Fruit fly (Drosophila melanogaster): ENCODE data around the gene CYLD.

Gene CYLD

dm6 chr2L:10306518-10307260 is 7.0 kb upstream of the CYLD start, which contains the start of the genes CG5390 and CG4968 (continued):
- no peak for TF ChIP-seq Gsc (GFP tag; IDR thresholded peaks at IDR 0.05)
- TF ChIP-seq slou (GFP tag; optimal IDR thresholded peaks at IDR 0.05), result peak; percentile 55
- no peak for TF ChIP-seq sima (GFP tag; optimal IDR thresholded peaks at IDR 0.05)
- no peak for TF ChIP-seq Dek (tag; optimal IDR thresholded peaks at IDR 0.05)
- TF ChIP-seq CG2199 (GFP tag; IDR thresholded peaks at IDR 0.05), result no peak
- TF ChIP-seq HmgD (GFP tag; optimal IDR thresholded peaks at IDR 0.05), result no peak
- TF ChIP-seq D19A (tag; optimal IDR thresholded peaks at IDR 0.05), result no peak
- no peak for TF ChIP-seq tx (GFP tag; optimal IDR thresholded peaks at IDR 0.05)
- TF ChIP-seq Aef1 (GFP tag; IDR thresholded peaks at IDR 0.05), result peak; percentile 38; the same call in 1 of the 3 replicates
- TF ChIP-seq ranshi (GFP tag; IDR thresholded peaks at IDR 0.05), result peak; percentile 47; the same call in 1 of the 2 replicates
- no peak for TF ChIP-seq jigr1 (GFP tag; IDR thresholded peaks at IDR 0.05)
- TF ChIP-seq dpn (GFP tag; optimal IDR thresholded peaks at IDR 0.05), result peak; percentile 44 to 69
- no peak for TF ChIP-seq CG4360 (GFP tag; IDR thresholded peaks at IDR 0.05)
- TF ChIP-seq CG3163 (GFP tag; optimal IDR thresholded peaks at IDR 0.05), result no peak
- TF ChIP-seq CG13287 (GFP tag; IDR thresholded peaks at IDR 0.05; ENCODE audit: partially characterized antibody), result peak; percentile 73
- TF ChIP-seq Taf1 (GFP tag; IDR thresholded peaks at IDR 0.05), result 0 out of 2 replicates have a peak, but pooled peaks have one; percentile 14
- 0 out of 3 replicates have a peak, but pooled peaks have one; percentile 54 for TF ChIP-seq ken (GFP tag; IDR thresholded peaks at IDR 0.05)
- TF ChIP-seq CG5180 (GFP tag; optimal IDR thresholded peaks at IDR 0.05), result no peak
- TF ChIP-seq trh (GFP tag; optimal IDR thresholded peaks at IDR 0.05), result no peak
- TF ChIP-seq Nf-YC (tag; optimal IDR thresholded peaks at IDR 0.05), result peak; percentile 78
- peak; percentile 24 for TF ChIP-seq Side (GFP tag; optimal IDR thresholded peaks at IDR 0.05)
- no peak for TF ChIP-seq CG3838 (GFP tag; optimal IDR thresholded peaks at IDR 0.05)
- peak; percentile 62 for TF ChIP-seq fd3F (GFP tag; optimal IDR thresholded peaks at IDR 0.05)
- TF ChIP-seq cg (GFP tag; optimal IDR thresholded peaks at IDR 0.05), result peak; percentile 88
- peak; percentile 57 for TF ChIP-seq CG17568 (GFP tag; optimal IDR thresholded peaks at IDR 0.05)
- no peak for TF ChIP-seq jumu (GFP tag; optimal IDR thresholded peaks at IDR 0.05)
- no peak for TF ChIP-seq grn (GFP tag; optimal IDR thresholded peaks at IDR 0.05)
- peak in 1 of 2 experiments; percentile 20 for TF ChIP-seq Hr78 (GFP tag; optimal IDR thresholded peaks at IDR 0.05)
- TF ChIP-seq Dp (GFP tag; optimal IDR thresholded peaks at IDR 0.05), result peak; percentile 58
- peak; percentile 44; the same call in 1 of the 4 replicates for TF ChIP-seq Dll (GFP tag; IDR thresholded peaks at IDR 0.05; ENCODE audit: partially characterized antibody)
- TF ChIP-seq CG33213 (GFP tag; optimal IDR thresholded peaks at IDR 0.05), result peak; percentile 22
- no peak for TF ChIP-seq eyg (GFP tag; optimal IDR thresholded peaks at IDR 0.05)
- TF ChIP-seq lab (GFP tag; optimal IDR thresholded peaks at IDR 0.05), result no peak
- peak; percentile 70 for TF ChIP-seq CG10543 (GFP tag; optimal IDR thresholded peaks at IDR 0.05)
- no peak for TF ChIP-seq insv (GFP tag; optimal IDR thresholded peaks at IDR 0.05)
- no peak for TF ChIP-seq CG17912 (GFP tag; optimal IDR thresholded peaks at IDR 0.05)
- TF ChIP-seq zfh1 (GFP tag; IDR thresholded peaks at IDR 0.05), result 0 out of 3 replicates have a peak, but pooled peaks have one; percentile 48
- TF ChIP-seq CG13123 (GFP tag; optimal IDR thresholded peaks at IDR 0.05), result peak; percentile 14
- TF ChIP-seq CG14965 (GFP tag; optimal IDR thresholded peaks at IDR 0.05; ENCODE audit: borderline replicate concordance), result no peak
- no peak for TF ChIP-seq bowl (GFP tag; IDR thresholded peaks at IDR 0.05)
- peak; percentile 27; the same call in 1 of the 2 replicates for TF ChIP-seq ato (GFP tag; IDR thresholded peaks at IDR 0.05; ENCODE audit: partially characterized antibody)
- TF ChIP-seq CG7963 (GFP tag; IDR thresholded peaks at IDR 0.05; ENCODE audit: partially characterized antibody), result 0 out of 3 replicates have a peak, but pooled peaks have one; percentile 17
- TF ChIP-seq Oaz (GFP tag; IDR thresholded peaks at IDR 0.05), result no peak
- peak; percentile 6 for TF ChIP-seq Antp (GFP tag; optimal IDR thresholded peaks at IDR 0.05)
- TF ChIP-seq CG18764 (GFP tag; optimal IDR thresholded peaks at IDR 0.05), result no peak
- TF ChIP-seq Ravus (GFP tag; IDR thresholded peaks at IDR 0.05), result no peak
- TF ChIP-seq fd102C (GFP tag; optimal IDR thresholded peaks at IDR 0.05), result no peak
- peak; percentile 79 for TF ChIP-seq CoRest (tag; optimal IDR thresholded peaks at IDR 0.05)
- no peak for TF ChIP-seq cad (GFP tag; optimal IDR thresholded peaks at IDR 0.05)
